Worm (Caenorhabditis elegans): ENCODE data around the gene hsp-90.

DNA sequence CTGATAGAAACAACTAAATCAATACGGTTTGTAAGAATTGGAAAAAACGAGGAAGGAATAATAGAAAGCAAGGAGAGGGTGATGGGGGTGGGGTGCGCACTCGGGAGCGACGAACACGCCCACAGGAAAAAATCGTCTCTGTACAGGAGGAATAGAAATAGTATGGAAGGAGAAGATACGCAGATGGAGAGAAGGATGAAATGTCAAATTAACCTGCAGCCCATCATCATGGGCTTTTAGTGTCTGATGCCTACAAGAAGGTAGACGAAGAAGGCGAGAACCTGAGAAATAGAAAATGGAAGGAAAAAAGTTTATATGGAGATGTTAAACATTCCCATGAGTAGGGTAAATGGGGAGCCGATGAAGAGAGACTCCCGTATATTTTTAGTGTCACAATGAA lies 49.6 kb upstream of the hsp-90 start, which contains the start of gene F43D2.6:
- TF ChIP-seq zag-1 (tag; optimal IDR thresholded peaks at IDR 0.05), result no peak
- no peak for TF ChIP-seq snpc-4 (tag; optimal IDR thresholded peaks at IDR 0.05)
- no peak for TF ChIP-seq pha-4 (GFP tag; IDR thresholded peaks at IDR 0.05)
- no peak for TF ChIP-seq pha-4 (tag; optimal IDR thresholded peaks at IDR 0.05)
- TF ChIP-seq ztf-11 (tag; optimal IDR thresholded peaks at IDR 0.05), result no peak
- no peak for TF ChIP-seq lin-39 (tag; optimal IDR thresholded peaks at IDR 0.05)
- TF ChIP-seq aly-2 (tag; optimal IDR thresholded peaks at IDR 0.05), result no peak
- no peak for TF ChIP-seq F49E8.2 (tag; optimal IDR thresholded peaks at IDR 0.05; ENCODE audit: borderline replicate concordance)

All from whole organism, L4 larva.